Fruit fly (Drosophila melanogaster) whole organism, embryonic: ENCODE measurements around the gene CrebB.

Experiments used
- Atf3 ChIP-seq: fragments of 200-800 bp; sonication (Bioruptor generic); optimal IDR thresholded peaks from 3 replicates; lab custom pipeline; 2016; ENCODE audit warnings: missing biosample characterization, missing genetic modification characterization
- CG15073 ChIP-seq: fragments of 200-800 bp; sonication (Bioruptor generic); optimal IDR thresholded peaks from 2 replicates; lab custom pipeline; 2016; ENCODE audit warnings: missing biosample characterization, missing genetic modification characterization
- CG15696 ChIP-seq: fragments of 200-800 bp; sonication (Bioruptor generic); optimal IDR thresholded peaks from 2 replicates; lab custom pipeline; 2019; ENCODE audit warnings: missing biosample characterization, mild to moderate bottlenecking, missing genetic modification characterization, moderate library complexity
- CG16863 ChIP-seq: fragments of 200-800 bp; sonication (Bioruptor generic); optimal IDR thresholded peaks from 3 replicates; lab custom pipeline; 2016; ENCODE audit warnings: missing biosample characterization, missing genetic modification characterization
- CG18011 ChIP-seq: fragments of 200-800 bp; sonication (Bioruptor generic); optimal IDR thresholded peaks from 2 replicates; lab custom pipeline; 2017; ENCODE audit warnings: missing biosample characterization, missing genetic modification characterization, mild to moderate bottlenecking, moderate library complexity, missing genotype
- CG2712 ChIP-seq: fragments of 200-800 bp; optimal IDR thresholded peaks from 3 replicates; lab custom pipeline; 2019; ENCODE audit warnings: missing biosample characterization, mild to moderate bottlenecking, missing genetic modification characterization, moderate library complexity
- CG2889 ChIP-seq: fragments of 200-800 bp; sonication (Bioruptor generic); IDR thresholded peaks from 3 replicates; pipeline ENCODE4 v1.3.6; 2022; ENCODE audit warnings: missing biosample characterization, missing genetic modification characterization
- CG31224 ChIP-seq: fragments of 200-800 bp; sonication (Bioruptor generic); IDR thresholded peaks from 2 replicates; pipeline ENCODE4 v1.3.6; 2022; ENCODE audit warnings: missing biosample characterization, missing genetic modification characterization
- CG31441 ChIP-seq: fragments of 200-800 bp; sonication (Bioruptor generic); IDR thresholded peaks from 2 replicates; pipeline ENCODE4 v1.3.6; 2022; ENCODE audit warnings: missing biosample characterization, missing genetic modification characterization
- CG4424 ChIP-seq: fragments of 200-800 bp; sonication (Bioruptor generic); optimal IDR thresholded peaks from 3 replicates; lab custom pipeline; 2016; ENCODE audit warnings: missing biosample characterization, missing genetic modification characterization
- CG4730 ChIP-seq: fragments of 200-800 bp; sonication (Bioruptor generic); IDR thresholded peaks from 2 replicates; pipeline ENCODE4 v1.3.6; 2022; ENCODE audit warnings: missing biosample characterization, missing genetic modification characterization
- CG5953 ChIP-seq: fragments of 200-800 bp; sonication (Bioruptor generic); IDR thresholded peaks from 2 replicates; pipeline ENCODE4 v1.3.6; 2022; ENCODE audit warnings: missing biosample characterization, missing genetic modification characterization
- CG6272 ChIP-seq: fragments of 200-800 bp; sonication (Bioruptor generic); IDR thresholded peaks from 2 replicates; pipeline ENCODE4 v1.3.6; 2022; ENCODE audit warnings: missing biosample characterization, missing genetic modification characterization
- CG6854 ChIP-seq: fragments of 200-800 bp; sonication (Bioruptor generic); optimal IDR thresholded peaks from 3 replicates; lab custom pipeline; 2017; ENCODE audit warnings: missing biosample characterization, mild to moderate bottlenecking, missing genetic modification characterization
- CG7987 ChIP-seq: fragments of 200-800 bp; sonication (Bioruptor generic); optimal IDR thresholded peaks from 2 replicates; lab custom pipeline; 2018; ENCODE audit warnings: missing biosample characterization, mild to moderate bottlenecking, missing genetic modification characterization, moderate library complexity
- CG9727 ChIP-seq: fragments of 200-800 bp; sonication (Bioruptor generic); optimal IDR thresholded peaks from 3 replicates; lab custom pipeline; 2017; ENCODE audit warnings: missing biosample characterization, mild to moderate bottlenecking, missing genetic modification characterization
- CG9817 ChIP-seq: fragments of 200-800 bp; sonication (Bioruptor generic); optimal IDR thresholded peaks from 2 replicates; lab custom pipeline; 2018; ENCODE audit warnings: missing biosample characterization, mild to moderate bottlenecking, missing genetic modification characterization, moderate library complexity
- CG9876 ChIP-seq: fragments of 200-800 bp; sonication (Bioruptor generic); optimal IDR thresholded peaks from 2 replicates; lab custom pipeline; 2016; ENCODE audit warnings: missing biosample characterization, missing genetic modification characterization
- CrebB ChIP-seq: fragments of 200-800 bp; sonication (Bioruptor generic); optimal IDR thresholded peaks from 3 replicates; lab custom pipeline; 2018; ENCODE audit warnings: missing biosample characterization, mild to moderate bottlenecking, missing genetic modification characterization
- Dip3 ChIP-seq: fragments of 200-800 bp; sonication (Bioruptor generic); optimal IDR thresholded peaks from 3 replicates; lab custom pipeline; 2016; ENCODE audit warnings: missing biosample characterization, missing genetic modification characterization
- Fer3 ChIP-seq: fragments of 200-800 bp; sonication (Bioruptor generic); optimal IDR thresholded peaks from 2 replicates; lab custom pipeline; 2018; ENCODE audit warnings: missing biosample characterization, mild to moderate bottlenecking, missing genetic modification characterization, moderate library complexity
- GATAe ChIP-seq: fragments of 200-800 bp; sonication (Bioruptor generic); conservative IDR thresholded peaks from 2 replicates; pipeline ENCODE4 v1.3.6; 2022; ENCODE audit warnings: missing biosample characterization, missing genetic modification characterization
- HHEX ChIP-seq: fragments of 200-800 bp; sonication (Bioruptor generic); optimal IDR thresholded peaks from 3 replicates; lab custom pipeline; 2017; ENCODE audit warnings: missing biosample characterization, mild to moderate bottlenecking, missing genetic modification characterization, missing genetic modification reagents
- HLH54F ChIP-seq: fragments of 200-800 bp; sonication (Bioruptor generic); optimal IDR thresholded peaks from 3 replicates; lab custom pipeline; 2016; ENCODE audit warnings: missing biosample characterization, missing genetic modification characterization
- Hsf ChIP-seq: fragments of 200-800 bp; sonication (Bioruptor generic); optimal IDR thresholded peaks from 3 replicates; lab custom pipeline; 2016; ENCODE audit warnings: missing biosample characterization, missing genetic modification characterization
- Jarid2 ChIP-seq: fragments of 200-800 bp; sonication (Bioruptor generic); optimal IDR thresholded peaks from 3 replicates; lab custom pipeline; 2017; ENCODE audit warnings: mild to moderate bottlenecking, missing biosample characterization, missing genetic modification reagents, missing genetic modification characterization
- Kr ChIP-seq: fragments of 200-800 bp; sonication (Bioruptor generic); optimal IDR thresholded peaks from 2 replicates; lab custom pipeline; 2017; ENCODE audit warnings: missing biosample characterization, mild to moderate bottlenecking, missing genetic modification characterization
- Xrp1 ChIP-seq: fragments of 200-800 bp; sonication (Bioruptor generic); IDR thresholded peaks from 2 replicates; pipeline ENCODE4 v1.3.6; 2022; ENCODE audit warnings: missing biosample characterization, missing genetic modification characterization
- az2 ChIP-seq: fragments of 200-800 bp; sonication (Bioruptor generic); optimal IDR thresholded peaks from 3 replicates; lab custom pipeline; 2016; ENCODE audit warnings: missing biosample characterization, missing genetic modification characterization
- bcd ChIP-seq: fragments of 200-800 bp; sonication (Bioruptor generic); optimal IDR thresholded peaks from 2 replicates; lab custom pipeline; 2017; ENCODE audit warnings: missing biosample characterization, mild to moderate bottlenecking, missing genetic modification characterization
- bsh ChIP-seq, 2 experiments: fragments of 200-800 bp; sonication (Bioruptor generic); optimal IDR thresholded peaks; 2 replicates each; lab custom pipeline; 2017 to 2018; ENCODE audit warnings: mild to moderate bottlenecking in 2 of 2, missing biosample characterization in 2 of 2, missing genetic modification characterization in 2 of 2, moderate library complexity in 1 of 2
- btn ChIP-seq: fragments of 200-800 bp; sonication (Bioruptor generic); optimal IDR thresholded peaks from 2 replicates; lab custom pipeline; 2016; ENCODE audit warnings: missing biosample characterization, missing genetic modification characterization
- chn ChIP-seq: fragments of 200-800 bp; sonication (Bioruptor generic); optimal IDR thresholded peaks from 2 replicates; lab custom pipeline; 2016; ENCODE audit warnings: missing biosample characterization, missing genetic modification characterization
- ci ChIP-seq: fragments of 200-800 bp; sonication (Bioruptor generic); IDR thresholded peaks from 3 replicates; pipeline ENCODE4 v1.3.6; 2022; ENCODE audit warnings: missing biosample characterization, missing genetic modification characterization
- crc ChIP-seq: fragments of 200-800 bp; sonication (Bioruptor generic); optimal IDR thresholded peaks from 2 replicates; lab custom pipeline; 2016; ENCODE audit warnings: missing biosample characterization, missing genetic modification characterization
- croc ChIP-seq: fragments of 200-800 bp; sonication (Bioruptor generic); conservative IDR thresholded peaks from 3 replicates; pipeline ENCODE4 v1.3.6; 2022; ENCODE audit warnings: missing biosample characterization, missing genetic modification characterization
- dan ChIP-seq: fragments of 200-800 bp; sonication (Bioruptor generic); IDR thresholded peaks from 2 replicates; pipeline ENCODE4 v1.3.6; 2022; ENCODE audit warnings: missing biosample characterization, missing genetic modification characterization
- dati ChIP-seq: fragments of 200-800 bp; sonication (Bioruptor generic); IDR thresholded peaks from 2 replicates; pipeline ENCODE4 v1.3.6; 2022; ENCODE audit warnings: missing biosample characterization, missing genetic modification characterization
- exex ChIP-seq: fragments of 200-800 bp; sonication (Bioruptor generic); optimal IDR thresholded peaks from 4 replicates; lab custom pipeline; 2018; ENCODE audit warnings: missing biosample characterization, mild to moderate bottlenecking, missing genetic modification characterization, moderate library complexity
- gsb-n ChIP-seq: fragments of 200-800 bp; sonication (Bioruptor generic); optimal IDR thresholded peaks from 3 replicates; lab custom pipeline; 2018; ENCODE audit warnings: missing biosample characterization, mild to moderate bottlenecking, missing genetic modification characterization
- gt ChIP-seq: fragments of 200-800 bp; sonication (Bioruptor generic); IDR thresholded peaks from 2 replicates; pipeline ENCODE4 v1.3.6; 2022; ENCODE audit warnings: missing biosample characterization, missing genetic modification characterization
- lmd ChIP-seq: fragments of 200-800 bp; sonication (Bioruptor generic); IDR thresholded peaks from 2 replicates; pipeline ENCODE4 v1.3.6; 2022; ENCODE audit warnings: missing biosample characterization, missing genetic modification characterization
- oc ChIP-seq: fragments of 200-800 bp; sonication (Bioruptor generic); optimal IDR thresholded peaks from 2 replicates; lab custom pipeline; 2018; ENCODE audit warnings: missing biosample characterization, mild to moderate bottlenecking, missing genetic modification characterization, moderate library complexity
- peb ChIP-seq: fragments of 200-800 bp; sonication (Bioruptor generic); IDR thresholded peaks from 2 replicates; pipeline ENCODE4 v1.3.6; 2022; ENCODE audit warnings: missing biosample characterization, missing genetic modification characterization
- run ChIP-seq: fragments of 200-800 bp; sonication (Bioruptor generic); optimal IDR thresholded peaks from 3 replicates; lab custom pipeline; 2018; ENCODE audit warnings: missing biosample characterization, mild to moderate bottlenecking, missing genetic modification characterization
- shn ChIP-seq: fragments of 200-800 bp; sonication (Bioruptor generic); optimal IDR thresholded peaks from 3 replicates; lab custom pipeline; 2016; ENCODE audit warnings: missing biosample characterization, missing genetic modification characterization
- slp2 ChIP-seq: fragments of 200-800 bp; sonication (Bioruptor generic); optimal IDR thresholded peaks from 2 replicates; lab custom pipeline; 2016; ENCODE audit warnings: missing biosample characterization, missing genetic modification characterization
- sug ChIP-seq: fragments of 200-800 bp; optimal IDR thresholded peaks from 2 replicates; lab custom pipeline; 2019; ENCODE audit warnings: missing biosample characterization, mild to moderate bottlenecking, missing genetic modification characterization, moderate library complexity
- tna ChIP-seq: fragments of 200-800 bp; sonication (Bioruptor generic); IDR thresholded peaks from 2 replicates; pipeline ENCODE4 v1.3.6; 2022; ENCODE audit warnings: missing biosample characterization, missing genetic modification characterization; ENCODE audit not compliant: partially characterized antibody

The CrebB gene

dm6 chrX:18370775-18371735 lies 4.9 kb downstream of the CrebB start (continued):
- TF ChIP-seq exex (tag; lab: Kevin White, UChicago) (no peak), CrebB (tag; lab: Kevin White, UChicago) (peak; percentile 85), CG16863 (GFP tag; lab: Kevin White, UChicago) (no peak), HHEX (GFP tag; lab: Kevin White, UChicago) (no peak), peb (no peak), CG31441 (GFP tag; lab: Robert Waterston, UW) (peak; percentile 60), dati (GFP tag; lab: Robert Waterston, UW) (no peak), CG9817 (tag; lab: Kevin White, UChicago) (peak; percentile 41), HLH54F (GFP tag; lab: Kevin White, UChicago) (peak; percentile 14), oc (tag; lab: Kevin White, UChicago) (no peak), gt (GFP tag; lab: Robert Waterston, UW) (no peak), Xrp1 (no peak), az2 (GFP tag; lab: Kevin White, UChicago) (no peak), gsb-n (tag; lab: Kevin White, UChicago) (no peak), CG18011 (no peak), sug (tag; lab: Kevin White, UChicago) (peak; percentile 4), CG9727 (GFP tag; lab: Kevin White, UChicago) (no peak), chn (peak; percentile 18), CG15696 (tag; lab: Kevin White, UChicago) (peak; percentile 14), CG15073 (no peak), CG4730 (GFP tag; lab: Robert Waterston, UW) (no peak), CG9876 (GFP tag; lab: Kevin White, UChicago) (no peak), Atf3 (GFP tag; lab: Kevin White, UChicago) (peak; percentile 84), Hsf (GFP tag; lab: Kevin White, UChicago) (peak; percentile 10), CG6854 (GFP tag; lab: Kevin White, UChicago) (peak; percentile 60), ci (GFP tag; lab: Robert Waterston, UW) (peak; percentile 50; the same call in 2 of the 3 replicates), CG5953 (GFP tag; lab: Robert Waterston, UW) (no peak), dan (GFP tag; lab: Robert Waterston, UW) (no peak), CG7987 (GFP tag; lab: Kevin White, UChicago) (no peak), CG2889 (GFP tag; lab: Robert Waterston, UW) (no peak), btn (GFP tag; lab: Kevin White, UChicago) (no peak), slp2 (GFP tag; lab: Kevin White, UChicago) (no peak), CG2712 (tag; lab: Kevin White, UChicago) (peak; percentile 24), GATAe (no peak), CG31224 (GFP tag; lab: Robert Waterston, UW) (no peak), lmd (GFP tag; lab: Robert Waterston, UW) (no peak; the same call in 1 of the 2 replicates), Fer3 (tag; lab: Kevin White, UChicago) (no peak), run (tag; lab: Kevin White, UChicago) (no peak), Jarid2 (GFP tag; lab: Kevin White, UChicago) (no peak), Kr (GFP tag; lab: Kevin White, UChicago) (no peak), shn (GFP tag; lab: Kevin White, UChicago) (no peak), CG4424 (no peak), CG6272 (peak; percentile 64), Dip3 (GFP tag; lab: Kevin White, UChicago) (peak; percentile 35), tna (GFP tag; lab: Robert Waterston, UW) (peak; percentile 97), crc (GFP tag; lab: Kevin White, UChicago) (no peak), bsh (GFP tag; optimal IDR thresholded peaks at IDR 0.05; lab: Kevin White, UChicago) (peak in 1 of 2 experiments; percentile 88), bcd (GFP tag; lab: Kevin White, UChicago) (peak; percentile 19), croc (GFP tag; lab: Robert Waterston, UW) (no peak)
